Worm (Caenorhabditis elegans): ENCODE measurements around the gene pqn-80.

pqn-80 gene

ce11 chrIII:12612519-12612935 lies 13.8 kb upstream of the pqn-80 start (continued):
- TF ChIP-seq repo-1 (tag; optimal IDR thresholded peaks at IDR 0.05) (peak; percentile 48), F55B11.4 (tag; optimal IDR thresholded peaks at IDR 0.05; ENCODE audit: borderline replicate concordance, insufficient read depth) (no peak), ztf-25 (GFP tag; IDR thresholded peaks at IDR 0.05) (no peak), ama-1 (optimal IDR thresholded peaks at IDR 0.05) (no peak), ama-1 (GFP tag; optimal IDR thresholded peaks at IDR 0.05) (no peak), Y56A3A.18 (GFP tag; IDR thresholded peaks at IDR 0.05) (0 out of 2 replicates have a peak, but pooled peaks have one; percentile 59), hlh-12 (tag; optimal IDR thresholded peaks at IDR 0.05) (no peak), gei-17 (GFP tag; optimal IDR thresholded peaks at IDR 0.05) (peak; percentile 81), ztf-26 (tag; optimal IDR thresholded peaks at IDR 0.05) (peak; percentile 93), somi-1 (GFP tag; optimal IDR thresholded peaks at IDR 0.05) (peak; percentile 99), F39B2.1 (GFP tag; IDR thresholded peaks at IDR 0.05) (no peak)

DNA sequence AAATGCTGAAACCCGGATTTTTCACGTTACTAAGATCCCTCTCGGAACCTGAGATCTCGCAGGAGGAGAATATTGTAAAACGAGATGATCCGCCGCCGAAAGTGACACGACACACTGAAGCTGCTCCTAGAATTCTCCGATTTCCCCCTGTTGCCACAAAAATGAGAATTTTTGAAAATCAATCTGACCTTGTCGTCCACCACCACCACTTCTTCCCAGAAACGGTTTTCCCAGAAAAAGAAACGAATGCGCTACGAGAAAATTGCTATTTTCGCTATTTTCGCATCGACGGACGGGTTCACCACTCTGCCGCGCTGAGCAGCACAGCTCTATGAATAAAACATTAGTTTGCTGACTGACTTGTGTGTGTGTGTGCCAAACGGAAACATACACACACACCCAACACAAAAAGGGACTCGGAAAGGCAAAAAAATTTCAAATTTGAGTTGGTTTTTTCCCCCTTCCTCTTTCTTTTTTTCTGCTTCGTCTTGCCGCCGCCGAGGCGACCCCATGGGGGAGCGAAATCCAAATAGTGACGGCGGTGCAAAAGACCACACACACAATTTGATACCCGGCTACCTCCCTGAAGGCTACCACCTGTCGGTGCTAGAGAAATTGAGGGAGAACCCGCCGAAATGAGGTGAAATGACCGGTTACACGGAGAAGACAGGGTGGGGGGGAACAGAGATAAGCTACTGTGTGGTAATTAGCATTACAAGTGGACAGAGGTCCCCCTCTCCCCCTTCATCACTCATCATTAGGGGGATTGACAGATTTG lies 13.0 kb upstream of the pqn-80 start:
- no peak for TF ChIP-seq sea-2 (GFP tag; IDR thresholded peaks at IDR 0.05)
- TF ChIP-seq zfh-2 (GFP tag; conservative IDR thresholded peaks at IDR 0.05): peak; percentile 58; the same call in 1 of the 2 replicates
- no peak for TF ChIP-seq Y53F4B.3 (GFP tag; IDR thresholded peaks at IDR 0.05)
- TF ChIP-seq B0336.3 (GFP tag; IDR thresholded peaks at IDR 0.05): no peak
- no peak for TF ChIP-seq atf-7 (tag; optimal IDR thresholded peaks at IDR 0.05)
- 0 out of 2 replicates have a peak, but pooled peaks have one; percentile 34 for TF ChIP-seq cebp-2 (GFP tag; IDR thresholded peaks at IDR 0.05)
- 0 out of 2 replicates have a peak, but pooled peaks have one; percentile 54 for TF ChIP-seq ztf-25 (GFP tag; IDR thresholded peaks at IDR 0.05)
- TF ChIP-seq hlh-12 (tag; optimal IDR thresholded peaks at IDR 0.05): no peak
- TF ChIP-seq nfya-2 (GFP tag; IDR thresholded peaks at IDR 0.05): 0 out of 2 replicates have a peak, but pooled peaks have one; percentile 3
- no peak for TF ChIP-seq die-1 (tag; optimal IDR thresholded peaks at IDR 0.05)
- no peak for TF ChIP-seq cebp-1 (GFP tag; IDR thresholded peaks at IDR 0.05)
- TF ChIP-seq cebp-1 (tag; optimal IDR thresholded peaks at IDR 0.05): peak; percentile 21
- TF ChIP-seq zim-3 (tag; optimal IDR thresholded peaks at IDR 0.05): no peak

ce11 chrIII:12614161-12614560 lies 12.2 kb upstream of the pqn-80 start:
- TF ChIP-seq Y67H2A.10 (GFP tag; conservative IDR thresholded peaks at IDR 0.05) (no peak), Y56A3A.18 (GFP tag; IDR thresholded peaks at IDR 0.05) (0 out of 2 replicates have a peak, but pooled peaks have one; percentile 15), mcd-1 (GFP tag; IDR thresholded peaks at IDR 0.05) (no peak)

- no peak for TF ChIP-seq xnd-1 (tag; optimal IDR thresholded peaks at IDR 0.05)
- TF ChIP-seq unc-130 (GFP tag; optimal IDR thresholded peaks at IDR 0.05): no peak
- peak; percentile 78; the same call in 1 of the 2 replicates for TF ChIP-seq Y53G8AR.9 (GFP tag; conservative IDR thresholded peaks at IDR 0.05)
- TF ChIP-seq chd-7 (tag; optimal IDR thresholded peaks at IDR 0.05): peak; percentile 58
- peak; percentile 7 for TF ChIP-seq ZK185.1 (tag; optimal IDR thresholded peaks at IDR 0.05; ENCODE audit: poor library complexity, severe bottlenecking)
- no peak for TF ChIP-seq F37B4.10 (GFP tag; IDR thresholded peaks at IDR 0.05)
- TF ChIP-seq Y67H2A.10 (GFP tag; conservative IDR thresholded peaks at IDR 0.05): no peak
- TF ChIP-seq ztf-25 (GFP tag; IDR thresholded peaks at IDR 0.05): no peak
- TF ChIP-seq ceh-100 (GFP tag; IDR thresholded peaks at IDR 0.05): no peak
- no peak for TF ChIP-seq unc-62 (GFP tag; optimal IDR thresholded peaks at IDR 0.05)
- TF ChIP-seq nhr-90 (tag; optimal IDR thresholded peaks at IDR 0.05): peak; percentile 44
- no peak for TF ChIP-seq ceh-27 (GFP tag; optimal IDR thresholded peaks at IDR 0.05)
- no peak for TF ChIP-seq nfya-1 (tag; optimal IDR thresholded peaks at IDR 0.05; ENCODE audit: borderline replicate concordance, insufficient read depth)
- TF ChIP-seq B0261.1 (tag; optimal IDR thresholded peaks at IDR 0.05): no peak
- TF ChIP-seq egrh-3 (GFP tag; IDR thresholded peaks at IDR 0.05): no peak
- TF ChIP-seq nfya-2 (GFP tag; IDR thresholded peaks at IDR 0.05): no peak
- TF ChIP-seq ets-4 (GFP tag; optimal IDR thresholded peaks at IDR 0.05): peak; percentile 82
- TF ChIP-seq dpff-1 (tag; optimal IDR thresholded peaks at IDR 0.05): no peak
- no peak for TF ChIP-seq egl-18 (GFP tag; IDR thresholded peaks at IDR 0.05)
- no peak for TF ChIP-seq tbx-9 (tag; optimal IDR thresholded peaks at IDR 0.05; ENCODE audit: borderline replicate concordance)
- TF ChIP-seq T07F8.4 (tag; optimal IDR thresholded peaks at IDR 0.05): no peak
Measured at ce11 chrIII:12614669-12615451, 11.5 kb upstream of the pqn-80 start.

All from whole organism, young adult.